Fruit fly (Drosophila melanogaster) whole organism, embryonic: Measurements from ENCODE around the gene Kr-h2.
A peak's percentile ranks its signal among the peaks of the same experiment; 100 is the strongest.

Experiments
- Atf3 ChIP-seq: fragments of 200-800 bp; sonication (Bioruptor generic); optimal IDR thresholded peaks from 3 replicates; lab custom pipeline; 2016; ENCODE audit warnings: missing biosample characterization, missing genetic modification characterization
- B-H2 ChIP-seq: fragments of 200-800 bp; sonication (Bioruptor generic); optimal IDR thresholded peaks from 2 replicates; lab custom pipeline; 2018; ENCODE audit warnings: missing biosample characterization, mild to moderate bottlenecking, missing genetic modification characterization
- Bgb ChIP-seq: fragments of 200-800 bp; sonication (Bioruptor generic); IDR thresholded peaks from 2 replicates; pipeline ENCODE4 v1.3.6; 2022; ENCODE audit warnings: missing biosample characterization, missing genetic modification characterization; ENCODE audit not compliant: partially characterized antibody
- Bteb2 ChIP-seq: fragments of 200-800 bp; sonication (Bioruptor generic); optimal IDR thresholded peaks from 2 replicates; lab custom pipeline; 2016; ENCODE audit warnings: missing biosample characterization, missing genetic modification characterization
- CG10979 ChIP-seq: fragments of 200-800 bp; sonication (Bioruptor generic); optimal IDR thresholded peaks from 2 replicates; lab custom pipeline; 2018; ENCODE audit warnings: missing biosample characterization, mild to moderate bottlenecking, missing genetic modification characterization, moderate library complexity
- CG12219 ChIP-seq: fragments of 200-800 bp; sonication (Bioruptor generic); optimal IDR thresholded peaks from 3 replicates; lab custom pipeline; 2018; ENCODE audit warnings: missing biosample characterization, mild to moderate bottlenecking, missing genetic modification characterization
- CG12299 ChIP-seq: fragments of 200-800 bp; sonication (Bioruptor generic); optimal IDR thresholded peaks from 2 replicates; lab custom pipeline; 2018; ENCODE audit warnings: missing biosample characterization, mild to moderate bottlenecking, missing genetic modification characterization
- CG12391 ChIP-seq: fragments of 200-800 bp; sonication (Bioruptor generic); optimal IDR thresholded peaks from 3 replicates; lab custom pipeline; 2018; ENCODE audit warnings: missing biosample characterization, mild to moderate bottlenecking, missing genetic modification characterization, moderate library complexity
- CG14860 ChIP-seq: fragments of 200-800 bp; sonication (Bioruptor generic); IDR thresholded peaks from 3 replicates; pipeline ENCODE4 v1.3.6; 2022; ENCODE audit warnings: missing biosample characterization, missing genetic modification characterization; ENCODE audit not compliant: partially characterized antibody
- CG14965 ChIP-seq: fragments of 200-800 bp; sonication (Bioruptor generic); optimal IDR thresholded peaks from 2 replicates; lab custom pipeline; 2016; ENCODE audit warnings: missing biosample characterization, missing genetic modification characterization, borderline replicate concordance
- CG17359 ChIP-seq: fragments of 200-800 bp; sonication (Bioruptor generic); optimal IDR thresholded peaks from 3 replicates; lab custom pipeline; 2018; ENCODE audit warnings: missing biosample characterization, mild to moderate bottlenecking, missing genetic modification characterization, moderate library complexity
- CG17361 ChIP-seq: fragments of 200-800 bp; sonication (Bioruptor generic); IDR thresholded peaks from 3 replicates; pipeline ENCODE4 v1.3.6; 2022; ENCODE audit warnings: missing biosample characterization, missing genetic modification characterization
- CG30403 ChIP-seq: fragments of 200-800 bp; sonication (Bioruptor generic); optimal IDR thresholded peaks from 3 replicates; lab custom pipeline; 2016; ENCODE audit warnings: missing biosample characterization, missing genetic modification characterization
- CG32532 ChIP-seq: fragments of 200-800 bp; sonication (Bioruptor generic); IDR thresholded peaks from 2 replicates; pipeline ENCODE4 v1.3.6; 2022; ENCODE audit warnings: missing biosample characterization, missing genetic modification characterization
- CG32767 ChIP-seq: fragments of 200-800 bp; sonication (Bioruptor generic); IDR thresholded peaks from 2 replicates; pipeline ENCODE4 v1.3.6; 2022; ENCODE audit warnings: missing biosample characterization, missing genetic modification characterization
- CG7928 ChIP-seq: fragments of 200-800 bp; sonication (Bioruptor generic); optimal IDR thresholded peaks from 2 replicates; lab custom pipeline; 2017; ENCODE audit warnings: missing biosample characterization, mild to moderate bottlenecking, missing genetic modification characterization
- CG9215 ChIP-seq: fragments of 200-800 bp; sonication (Bioruptor generic); IDR thresholded peaks from 2 replicates; pipeline ENCODE4 v1.3.6; 2022; ENCODE audit warnings: missing biosample characterization, missing genetic modification characterization
- CG9876 ChIP-seq: fragments of 200-800 bp; sonication (Bioruptor generic); optimal IDR thresholded peaks from 2 replicates; lab custom pipeline; 2016; ENCODE audit warnings: missing biosample characterization, missing genetic modification characterization
- HLH3B ChIP-seq: fragments of 200-800 bp; sonication (Bioruptor generic); IDR thresholded peaks from 2 replicates; pipeline ENCODE4 v1.3.6; 2022; ENCODE audit warnings: missing biosample characterization, missing genetic modification characterization
- Hr39 ChIP-seq: fragments of >200 bp; optimal IDR thresholded peaks from 2 replicates; lab custom pipeline; 2017
- Kr ChIP-seq: fragments of 200-800 bp; sonication (Bioruptor generic); optimal IDR thresholded peaks from 2 replicates; lab custom pipeline; 2017; ENCODE audit warnings: missing biosample characterization, mild to moderate bottlenecking, missing genetic modification characterization
- Lim3 ChIP-seq: fragments of 200-800 bp; sonication (Bioruptor generic); IDR thresholded peaks from 2 replicates; pipeline ENCODE4 v1.3.6; 2022; ENCODE audit warnings: missing biosample characterization, missing genetic modification characterization
- MESR4 ChIP-seq: fragments of 200-800 bp; sonication (Bioruptor generic); optimal IDR thresholded peaks from 2 replicates; lab custom pipeline; 2018; ENCODE audit warnings: missing biosample characterization, mild to moderate bottlenecking, missing genetic modification characterization, moderate library complexity
- Myb ChIP-seq: fragments of 200-800 bp; sonication (Bioruptor generic); optimal IDR thresholded peaks from 2 replicates; lab custom pipeline; 2016; ENCODE audit warnings: missing biosample characterization, missing genetic modification characterization
- Opbp ChIP-seq: fragments of 200-800 bp; sonication (Bioruptor generic); IDR thresholded peaks from 3 replicates; pipeline ENCODE4 v1.3.6; 2022; ENCODE audit warnings: missing biosample characterization, missing genetic modification characterization; ENCODE audit not compliant: partially characterized antibody
- Pdp1 ChIP-seq, 2 experiments: fragments of 200-800 bp; sonication (Bioruptor generic); optimal IDR thresholded peaks; 3 replicates each; lab custom pipeline; 2016; ENCODE audit warnings: missing biosample characterization in 2 of 2, missing genetic modification characterization in 2 of 2, mild to moderate bottlenecking in 1 of 2, moderate library complexity in 1 of 2
- Six4 ChIP-seq: fragments of 200-800 bp; sonication (Bioruptor generic); optimal IDR thresholded peaks from 2 replicates; lab custom pipeline; 2016; ENCODE audit warnings: missing biosample characterization, missing genetic modification characterization
- Ssrp ChIP-seq: fragments of 200-800 bp; sonication (Bioruptor generic); optimal IDR thresholded peaks from 2 replicates; lab custom pipeline; 2018; ENCODE audit warnings: missing biosample characterization, mild to moderate bottlenecking, missing genetic modification characterization, moderate library complexity
- ac ChIP-seq: fragments of 200-800 bp; sonication (Bioruptor generic); optimal IDR thresholded peaks from 3 replicates; lab custom pipeline; 2017; ENCODE audit warnings: missing biosample characterization, mild to moderate bottlenecking, missing genetic modification characterization
- br ChIP-seq: fragments of >200 bp; optimal IDR thresholded peaks from 2 replicates; lab custom pipeline; 2017
- cad ChIP-seq: fragments of >200 bp; optimal IDR thresholded peaks from 2 replicates; lab custom pipeline; 2017; ENCODE audit warnings: missing biosample characterization, missing genetic modification characterization
- dan ChIP-seq: fragments of 200-800 bp; sonication (Bioruptor generic); IDR thresholded peaks from 2 replicates; pipeline ENCODE4 v1.3.6; 2022; ENCODE audit warnings: missing biosample characterization, missing genetic modification characterization
- dati ChIP-seq: fragments of 200-800 bp; sonication (Bioruptor generic); IDR thresholded peaks from 2 replicates; pipeline ENCODE4 v1.3.6; 2022; ENCODE audit warnings: missing biosample characterization, missing genetic modification characterization
- fd96Cb ChIP-seq: fragments of 200-800 bp; sonication (Bioruptor generic); optimal IDR thresholded peaks from 2 replicates; lab custom pipeline; 2018; ENCODE audit warnings: missing biosample characterization, mild to moderate bottlenecking, missing genetic modification characterization, moderate library complexity
- gem ChIP-seq: fragments of 200-800 bp; sonication (Bioruptor generic); optimal IDR thresholded peaks from 2 replicates; lab custom pipeline; 2019; ENCODE audit warnings: missing biosample characterization, mild to moderate bottlenecking, missing genetic modification characterization, moderate library complexity
- h ChIP-seq: fragments of >200 bp; optimal IDR thresholded peaks from 2 replicates; lab custom pipeline; 2017
- her ChIP-seq: fragments of 200-800 bp; sonication (Bioruptor generic); optimal IDR thresholded peaks from 2 replicates; lab custom pipeline; 2016; ENCODE audit warnings: missing biosample characterization, missing genetic modification characterization
- jumu ChIP-seq: fragments of 200-800 bp; sonication (Bioruptor generic); optimal IDR thresholded peaks from 3 replicates; lab custom pipeline; 2016; ENCODE audit warnings: missing biosample characterization, missing genetic modification characterization
- knrl ChIP-seq: fragments of 200-800 bp; sonication (Bioruptor generic); IDR thresholded peaks from 3 replicates; pipeline ENCODE4 v1.3.6; 2022; ENCODE audit warnings: missing biosample characterization, missing genetic modification characterization; ENCODE audit not compliant: partially characterized antibody
- lov ChIP-seq, 2 experiments: fragments of 200-800 bp in 1 of 2; fragments of >200 bp in 1 of 2; sonication (Bioruptor generic) in 1 of 2; IDR thresholded peaks in 1 of 2; optimal IDR thresholded peaks in 1 of 2; 2 replicates in 1 of 2; 3 replicates in 1 of 2; pipeline versions ENCODE4 v1.3.6 to Lab custom; 2017 to 2022; ENCODE audit warnings: missing biosample characterization in 1 of 2, missing genetic modification characterization in 1 of 2
- nau ChIP-seq: fragments of 200-800 bp; sonication (Bioruptor generic); optimal IDR thresholded peaks from 3 replicates; lab custom pipeline; 2017; ENCODE audit warnings: missing biosample characterization, mild to moderate bottlenecking, missing genetic modification characterization, missing genetic modification reagents
- nmo ChIP-seq: fragments of 200-800 bp; sonication (Bioruptor generic); optimal IDR thresholded peaks from 2 replicates; lab custom pipeline; 2018; ENCODE audit warnings: missing biosample characterization, mild to moderate bottlenecking, missing genetic modification characterization, moderate library complexity
- p53 ChIP-seq: fragments of 200-800 bp; sonication (Bioruptor generic); optimal IDR thresholded peaks from 2 replicates; lab custom pipeline; 2016; ENCODE audit warnings: missing biosample characterization, missing genetic modification characterization
- row ChIP-seq: fragments of 200-800 bp; sonication (Bioruptor generic); IDR thresholded peaks from 3 replicates; pipeline ENCODE4 v1.3.6; 2022; ENCODE audit warnings: missing biosample characterization, missing genetic modification characterization
- sens-2 ChIP-seq: fragments of 200-800 bp; sonication (Bioruptor generic); IDR thresholded peaks from 2 replicates; pipeline ENCODE4 v1.3.6; 2022; ENCODE audit warnings: missing biosample characterization, missing genetic modification characterization
- slbo ChIP-seq: fragments of 200-800 bp; sonication (Bioruptor generic); IDR thresholded peaks from 2 replicates; pipeline ENCODE4 v1.3.6; 2022; ENCODE audit warnings: missing biosample characterization, missing genetic modification characterization
- so ChIP-seq: fragments of 200-800 bp; sonication (Bioruptor generic); IDR thresholded peaks from 3 replicates; pipeline ENCODE4 v1.3.6; 2022; ENCODE audit warnings: missing biosample characterization, missing genetic modification characterization
- stwl ChIP-seq: fragments of 200-800 bp; sonication (Bioruptor generic); optimal IDR thresholded peaks from 3 replicates; lab custom pipeline; 2018; ENCODE audit warnings: missing biosample characterization, mild to moderate bottlenecking, missing genetic modification characterization, moderate library complexity
- tna ChIP-seq: fragments of 200-800 bp; sonication (Bioruptor generic); IDR thresholded peaks from 2 replicates; pipeline ENCODE4 v1.3.6; 2022; ENCODE audit warnings: missing biosample characterization, missing genetic modification characterization; ENCODE audit not compliant: partially characterized antibody
- twi ChIP-seq: fragments of 200-800 bp; optimal IDR thresholded peaks from 2 replicates; lab custom pipeline; 2019; ENCODE audit warnings: missing biosample characterization, mild to moderate bottlenecking, missing genetic modification characterization, moderate library complexity
- vfl ChIP-seq: fragments of 200-800 bp; sonication (Bioruptor generic); optimal IDR thresholded peaks from 2 replicates; lab custom pipeline; 2016; ENCODE audit warnings: missing biosample characterization, missing genetic modification characterization

Kr-h2 gene

DNA sequence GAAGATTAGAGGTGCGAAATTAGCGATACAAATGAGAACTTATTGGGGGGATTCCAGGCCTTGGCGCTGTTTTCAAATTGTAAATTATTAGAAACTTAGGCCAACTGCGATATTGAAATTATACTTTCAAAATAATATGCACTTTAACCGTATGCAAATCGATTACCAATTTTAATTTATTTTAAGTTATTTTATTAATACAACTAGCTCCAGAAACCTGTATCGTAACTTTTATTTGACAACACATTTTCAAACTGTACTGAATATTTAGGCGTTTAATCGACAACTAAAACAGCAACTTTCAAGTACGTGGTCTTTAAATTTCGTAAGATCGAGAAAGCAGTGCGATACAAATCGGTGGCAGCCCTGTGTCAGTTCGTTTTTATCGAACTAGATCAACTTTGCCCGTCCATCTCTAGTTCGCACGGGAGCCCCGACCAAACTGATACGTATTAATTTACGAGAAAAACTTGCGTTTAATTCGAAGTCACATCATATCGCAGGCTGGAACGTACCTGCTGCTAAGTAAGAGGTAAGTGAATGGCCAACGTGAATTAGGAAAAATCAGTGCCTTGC, at the start of gene Kr-h2, which contains the start of gene CG9154 (continued):
- TF ChIP-seq her (GFP tag; lab: Kevin White, UChicago) (no peak), h (lab: Kevin White, UChicago) (no peak), twi (tag; lab: Kevin White, UChicago) (no peak), CG17359 (tag; lab: Kevin White, UChicago) (no peak), so (GFP tag; lab: Robert Waterston, UW) (no peak), nau (no peak), CG32767 (GFP tag; lab: Robert Waterston, UW) (no peak), Lim3 (no peak), CG12299 (tag; lab: Kevin White, UChicago) (peak; percentile 29), B-H2 (GFP tag; lab: Kevin White, UChicago) (peak; percentile 48), Bgb (GFP tag; lab: Robert Waterston, UW) (peak; percentile 73), CG12219 (no peak), CG14860 (GFP tag; lab: Robert Waterston, UW) (peak; percentile 78), lov (optimal IDR thresholded peaks at IDR 0.05; lab: Kevin White, UChicago) (no peak), lov (GFP tag; IDR thresholded peaks at IDR 0.05; lab: Robert Waterston, UW) (no peak), CG14965 (no peak), row (GFP tag; lab: Robert Waterston, UW) (peak; percentile 71), HLH3B (GFP tag; lab: Robert Waterston, UW) (no peak), Ssrp (tag; lab: Kevin White, UChicago) (no peak), Atf3 (GFP tag; lab: Kevin White, UChicago) (no peak), MESR4 (GFP tag; lab: Kevin White, UChicago) (peak; percentile 94), CG32532 (GFP tag; lab: Robert Waterston, UW) (peak; percentile 54; the same call in 1 of the 2 replicates), ac (GFP tag; lab: Kevin White, UChicago) (no peak), gem (tag; lab: Kevin White, UChicago) (peak; percentile 56), Six4 (GFP tag; lab: Kevin White, UChicago) (no peak), dan (no peak), fd96Cb (tag; lab: Kevin White, UChicago) (no peak), CG9876 (GFP tag; lab: Kevin White, UChicago) (no peak), CG30403 (GFP tag; lab: Kevin White, UChicago) (peak; percentile 48), vfl (no peak), CG7928 (GFP tag; lab: Kevin White, UChicago) (peak; percentile 75), slbo (GFP tag; lab: Robert Waterston, UW) (peak; percentile 31; the same call in 1 of the 2 replicates), stwl (peak; percentile 65), sens-2 (no peak), knrl (peak; percentile 77), CG9215 (no peak), cad (no peak), tna (GFP tag; lab: Robert Waterston, UW) (peak; percentile 44; the same call in 1 of the 2 replicates), dati (GFP tag; lab: Robert Waterston, UW) (no peak), CG12391 (peak; percentile 62), br (lab: Kevin White, UChicago) (no peak), Myb (GFP tag; lab: Kevin White, UChicago) (peak; percentile 87), Pdp1 (GFP tag; optimal IDR thresholded peaks at IDR 0.05; lab: Kevin White, UChicago) (peak in 1 of 2 experiments; percentile 18), CG10979 (no peak), jumu (no peak), CG17361 (peak; percentile 54), Kr (no peak), Bteb2 (no peak), Hr39 (lab: Kevin White, UChicago) (no peak), p53 (GFP tag; lab: Kevin White, UChicago) (no peak), nmo (peak; percentile 61), Opbp (peak; percentile 77)
